Fruit fly (Drosophila melanogaster): ENCODE measurements around the gene CG14007.
A peak's percentile ranks its signal among the peaks of the same experiment; 100 is the strongest.

CG14007 gene

DNA sequence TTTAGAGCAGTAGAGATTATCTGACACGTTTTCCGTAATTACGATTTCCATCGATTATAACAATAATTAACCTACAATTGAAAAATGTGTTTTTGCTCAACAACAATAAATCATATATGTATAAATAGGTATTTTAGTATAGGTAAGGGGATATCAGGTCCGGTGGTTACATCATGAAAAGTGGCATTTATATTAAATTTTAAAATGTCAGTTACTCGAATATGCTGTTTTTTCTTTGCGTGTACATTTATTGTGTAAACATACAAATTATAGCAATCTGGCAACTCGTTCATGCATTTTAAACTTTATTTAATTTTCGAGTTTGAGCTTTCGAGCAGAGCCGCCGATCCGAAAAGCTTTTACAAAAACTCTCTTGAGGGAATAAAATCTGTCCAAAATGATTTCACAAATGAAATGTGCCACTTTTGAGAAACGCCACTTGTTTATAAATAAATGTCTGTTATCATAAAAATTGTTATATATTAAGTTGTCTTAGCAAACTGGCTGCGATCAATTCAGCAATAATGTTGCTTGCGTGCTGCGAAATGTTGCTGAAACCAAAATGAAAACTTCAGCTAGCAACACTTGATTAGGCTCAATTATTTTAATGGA, 27.2 kb upstream of the CG14007 start (continued):
- TF ChIP-seq E2f1 (GFP tag; IDR thresholded peaks at IDR 0.05) = peak; percentile 11; the same call in 1 of the 2 replicates
- TF ChIP-seq CG11504 (tag; optimal IDR thresholded peaks at IDR 0.05) = peak; percentile 99
- no peak for TF ChIP-seq ac (GFP tag; optimal IDR thresholded peaks at IDR 0.05)
- TF ChIP-seq CG15269 (tag; optimal IDR thresholded peaks at IDR 0.05) = peak; percentile 36
- no peak for TF ChIP-seq twi (tag; optimal IDR thresholded peaks at IDR 0.05)
- peak; percentile 46 for TF ChIP-seq CG7839 (tag; optimal IDR thresholded peaks at IDR 0.05)
- TF ChIP-seq onecut (GFP tag; IDR thresholded peaks at IDR 0.05) = peak; percentile 27; the same call in 1 of the 2 replicates
- TF ChIP-seq hkb (optimal IDR thresholded peaks at IDR 0.05) = no peak
- TF ChIP-seq hkb (GFP tag; IDR thresholded peaks at IDR 0.05) = peak; percentile 55
- peak; percentile 33 for TF ChIP-seq CG8924 (tag; optimal IDR thresholded peaks at IDR 0.05)
- TF ChIP-seq Meics (GFP tag; optimal IDR thresholded peaks at IDR 0.05) = peak; percentile 37
- TF ChIP-seq CG13296 (GFP tag; optimal IDR thresholded peaks at IDR 0.05) = peak; percentile 15
- peak in 1 of 2 experiments; percentile 21 for TF ChIP-seq bsh (GFP tag; optimal IDR thresholded peaks at IDR 0.05)
- TF ChIP-seq CG3065 (GFP tag; optimal IDR thresholded peaks at IDR 0.05) = peak; percentile 38
- TF ChIP-seq sens (GFP tag) = peak; percentile 73
- peak; percentile 0 for TF ChIP-seq CG10209 (GFP tag; optimal IDR thresholded peaks at IDR 0.05)
- peak; percentile 24 for TF ChIP-seq CG12659 (GFP tag; optimal IDR thresholded peaks at IDR 0.05)
- peak; percentile 35 for TF ChIP-seq lilli (GFP tag; optimal IDR thresholded peaks at IDR 0.05)
- TF ChIP-seq Sox102F (GFP tag; optimal IDR thresholded peaks at IDR 0.05) = peak; percentile 56
- TF ChIP-seq CG12219 (GFP tag; optimal IDR thresholded peaks at IDR 0.05) = peak; percentile 38
- no peak for TF ChIP-seq crp (GFP tag; optimal IDR thresholded peaks at IDR 0.05)
- 0 out of 2 replicates have a peak, but pooled peaks have one; percentile 12 for TF ChIP-seq esg (GFP tag; conservative IDR thresholded peaks at IDR 0.05)
- no peak for TF ChIP-seq Mes4 (GFP tag; optimal IDR thresholded peaks at IDR 0.05)
- peak; percentile 30 for TF ChIP-seq Hmr (GFP tag; optimal IDR thresholded peaks at IDR 0.05)
- TF ChIP-seq ewg (GFP tag; optimal IDR thresholded peaks at IDR 0.05) = peak; percentile 7
- TF ChIP-seq grau (tag; optimal IDR thresholded peaks at IDR 0.05) = peak; percentile 26
- no peak for TF ChIP-seq ato (GFP tag; IDR thresholded peaks at IDR 0.05; ENCODE audit: partially characterized antibody)
- no peak for TF ChIP-seq Kr (GFP tag; optimal IDR thresholded peaks at IDR 0.05)
- TF ChIP-seq H2.0 (GFP tag; IDR thresholded peaks at IDR 0.05) = 0 out of 2 replicates have a peak, but pooled peaks have one; percentile 20
- TF ChIP-seq bab2 (GFP tag; optimal IDR thresholded peaks at IDR 0.05) = peak; percentile 11
- peak; percentile 15 for TF ChIP-seq CG12769 (tag; optimal IDR thresholded peaks at IDR 0.05)
- peak; percentile 2 for TF ChIP-seq caup (GFP tag; optimal IDR thresholded peaks at IDR 0.05; ENCODE audit: severe bottlenecking)
- peak; percentile 69 for TF ChIP-seq CG14441 (GFP tag; IDR thresholded peaks at IDR 0.05)
- no peak for TF ChIP-seq scrt (GFP tag; optimal IDR thresholded peaks at IDR 0.05)
- peak; percentile 32; the same call in 1 of the 3 replicates for TF ChIP-seq dysf (GFP tag; IDR thresholded peaks at IDR 0.05)
- peak; percentile 10 for TF ChIP-seq CG2120 (GFP tag; optimal IDR thresholded peaks at IDR 0.05)
- TF ChIP-seq ase (GFP tag; IDR thresholded peaks at IDR 0.05) = peak; percentile 56; the same call in 1 of the 3 replicates
- TF ChIP-seq CoRest (tag; optimal IDR thresholded peaks at IDR 0.05) = peak; percentile 20
- TF ChIP-seq Hr3 (GFP tag; optimal IDR thresholded peaks at IDR 0.05) = no peak
- TF ChIP-seq jumu (GFP tag; optimal IDR thresholded peaks at IDR 0.05) = no peak
- peak; percentile 57 for TF ChIP-seq stc (GFP tag; IDR thresholded peaks at IDR 0.05)
- no peak for TF ChIP-seq pan (optimal IDR thresholded peaks at IDR 0.05)
- TF ChIP-seq pan (GFP tag; optimal IDR thresholded peaks at IDR 0.05 in 1 of 2, IDR thresholded peaks at IDR 0.05 in 1 of 2) = peak in 1 of 2 experiments; percentile 60
- peak; percentile 1 for TF ChIP-seq CG17568 (GFP tag; optimal IDR thresholded peaks at IDR 0.05)
- TF ChIP-seq HLH3B (GFP tag; IDR thresholded peaks at IDR 0.05) = peak; percentile 47; the same call in 1 of the 2 replicates
- peak in 1 of 2 experiments; percentile 62 for TF ChIP-seq Hr51 (GFP tag; optimal IDR thresholded peaks at IDR 0.05)
- no peak for TF ChIP-seq CG16813 (GFP tag; IDR thresholded peaks at IDR 0.05; ENCODE audit: partially characterized antibody)
- TF ChIP-seq Ada2b (GFP tag; IDR thresholded peaks at IDR 0.05) = peak; percentile 37
- TF ChIP-seq lbe (GFP tag; optimal IDR thresholded peaks at IDR 0.05) = no peak
